Worm (Caenorhabditis elegans): ENCODE results near the gene argk-1.

ce11 chrV:16062788-16063187 lies 40.9 kb upstream of the argk-1 start, which contains the start of gene F14H3.14:
- TF ChIP-seq nhr-11 (tag; optimal IDR thresholded peaks at IDR 0.05) (no peak), Y22D7AL.16 (tag; optimal IDR thresholded peaks at IDR 0.05) (no peak), nfya-1 (tag; optimal IDR thresholded peaks at IDR 0.05) (no peak), ama-1 (optimal IDR thresholded peaks at IDR 0.05) (no peak), sox-2 (GFP tag; IDR thresholded peaks at IDR 0.05) (no peak), elt-2 (tag; optimal IDR thresholded peaks at IDR 0.05) (no peak), K02D7.2 (tag; optimal IDR thresholded peaks at IDR 0.05) (no peak)
